Fruit fly (Drosophila melanogaster) whole organism, embryonic: ENCODE results near the gene Ire1.

Source experiments
- ATbp ChIP-seq: fragments of 200-800 bp; sonication (Bioruptor generic); optimal IDR thresholded peaks from 2 replicates; lab custom pipeline; 2017; ENCODE audit warnings: missing biosample characterization, mild to moderate bottlenecking, missing genetic modification characterization, missing genetic modification reagents
- Aef1 ChIP-seq: fragments of 200-800 bp; sonication (Bioruptor generic); IDR thresholded peaks from 3 replicates; pipeline ENCODE4 v1.3.6; 2022; ENCODE audit warnings: missing biosample characterization, missing genetic modification characterization
- B-H2 ChIP-seq: fragments of 200-800 bp; sonication (Bioruptor generic); optimal IDR thresholded peaks from 2 replicates; lab custom pipeline; 2018; ENCODE audit warnings: missing biosample characterization, mild to moderate bottlenecking, missing genetic modification characterization
- CG10274 ChIP-seq: fragments of 200-800 bp; sonication (Bioruptor generic); optimal IDR thresholded peaks from 3 replicates; lab custom pipeline; 2017; ENCODE audit warnings: missing biosample characterization, mild to moderate bottlenecking, missing genetic modification characterization
- CG10321 ChIP-seq: fragments of 200-800 bp; sonication (Bioruptor generic); IDR thresholded peaks from 2 replicates; pipeline ENCODE4 v1.3.6; 2022; ENCODE audit warnings: missing biosample characterization, missing genetic modification characterization
- CG10462 ChIP-seq: fragments of 200-800 bp; sonication (Bioruptor generic); optimal IDR thresholded peaks from 2 replicates; lab custom pipeline; 2016; ENCODE audit warnings: missing biosample characterization, missing genetic modification characterization
- CG11695 ChIP-seq: fragments of 200-800 bp; sonication (Bioruptor generic); IDR thresholded peaks from 3 replicates; pipeline ENCODE4 v1.3.6; 2022; ENCODE audit warnings: missing biosample characterization, missing genetic modification characterization
- CG15269 ChIP-seq: fragments of 200-800 bp; sonication (Bioruptor generic); optimal IDR thresholded peaks from 2 replicates; lab custom pipeline; 2018; ENCODE audit warnings: missing biosample characterization, mild to moderate bottlenecking, missing genetic modification characterization, moderate library complexity
- CG1602 ChIP-seq: fragments of 200-800 bp; sonication (Bioruptor generic); optimal IDR thresholded peaks from 3 replicates; lab custom pipeline; 2016; ENCODE audit warnings: missing biosample characterization, missing genetic modification characterization
- CG17328 ChIP-seq: fragments of 200-800 bp; sonication (Bioruptor generic); IDR thresholded peaks from 2 replicates; pipeline ENCODE4 v1.3.6; 2022; ENCODE audit warnings: missing biosample characterization, missing genetic modification characterization
- CG2199 ChIP-seq: fragments of 200-800 bp; sonication (Bioruptor generic); IDR thresholded peaks from 3 replicates; pipeline ENCODE4 v1.3.6; 2022; ENCODE audit warnings: missing biosample characterization, missing genetic modification characterization
- CG31365 ChIP-seq: fragments of 200-800 bp; sonication (Bioruptor generic); optimal IDR thresholded peaks from 2 replicates; lab custom pipeline; 2018; ENCODE audit warnings: missing biosample characterization, mild to moderate bottlenecking, missing genetic modification characterization
- CG31441 ChIP-seq: fragments of 200-800 bp; sonication (Bioruptor generic); IDR thresholded peaks from 2 replicates; pipeline ENCODE4 v1.3.6; 2022; ENCODE audit warnings: missing biosample characterization, missing genetic modification characterization
- CG33213 ChIP-seq: fragments of 200-800 bp; sonication (Bioruptor generic); optimal IDR thresholded peaks from 3 replicates; lab custom pipeline; 2016; ENCODE audit warnings: missing biosample characterization, missing genetic modification characterization
- CG3407 ChIP-seq: fragments of 200-800 bp; sonication (Bioruptor generic); optimal IDR thresholded peaks from 2 replicates; lab custom pipeline; 2018; ENCODE audit warnings: missing biosample characterization, mild to moderate bottlenecking, missing genetic modification characterization
- CG3847 ChIP-seq: fragments of 200-800 bp; sonication (Bioruptor generic); IDR thresholded peaks from 2 replicates; pipeline ENCODE4 v1.3.6; 2022; ENCODE audit warnings: missing biosample characterization, missing genetic modification characterization
- CG4328 ChIP-seq: fragments of 200-800 bp; sonication (Bioruptor generic); optimal IDR thresholded peaks from 3 replicates; lab custom pipeline; 2017; ENCODE audit warnings: missing biosample characterization, missing genetic modification reagents, missing genetic modification characterization
- CG4820 ChIP-seq: fragments of 200-800 bp; sonication (Bioruptor generic); optimal IDR thresholded peaks from 3 replicates; lab custom pipeline; 2016; ENCODE audit warnings: missing biosample characterization, missing genetic modification characterization
- CG5245 ChIP-seq: fragments of 200-800 bp; sonication (Bioruptor generic); optimal IDR thresholded peaks from 3 replicates; lab custom pipeline; 2016; ENCODE audit warnings: missing biosample characterization, missing genetic modification characterization
- CG6175 ChIP-seq: fragments of 200-800 bp; sonication (Bioruptor generic); IDR thresholded peaks from 3 replicates; pipeline ENCODE4 v1.3.6; 2022; ENCODE audit warnings: missing biosample characterization, missing genetic modification characterization
- CG6654 ChIP-seq: fragments of 200-800 bp; sonication (Bioruptor generic); optimal IDR thresholded peaks from 2 replicates; lab custom pipeline; 2017; ENCODE audit warnings: missing biosample characterization, mild to moderate bottlenecking, missing genetic modification characterization
- CG9817 ChIP-seq: fragments of 200-800 bp; sonication (Bioruptor generic); optimal IDR thresholded peaks from 2 replicates; lab custom pipeline; 2018; ENCODE audit warnings: missing biosample characterization, mild to moderate bottlenecking, missing genetic modification characterization, moderate library complexity
- Camta ChIP-seq: fragments of 200-800 bp; sonication (Bioruptor generic); optimal IDR thresholded peaks from 2 replicates; lab custom pipeline; 2016; ENCODE audit warnings: missing biosample characterization, missing genetic modification characterization
- HLH3B ChIP-seq: fragments of 200-800 bp; sonication (Bioruptor generic); IDR thresholded peaks from 2 replicates; pipeline ENCODE4 v1.3.6; 2022; ENCODE audit warnings: missing biosample characterization, missing genetic modification characterization
- Hmr ChIP-seq: fragments of 200-800 bp; sonication (Bioruptor generic); optimal IDR thresholded peaks from 3 replicates; lab custom pipeline; 2017; ENCODE audit warnings: mild to moderate bottlenecking, missing biosample characterization, missing genetic modification reagents, missing genetic modification characterization
- Mes4 ChIP-seq: fragments of 200-800 bp; sonication (Bioruptor generic); optimal IDR thresholded peaks from 2 replicates; lab custom pipeline; 2016; ENCODE audit warnings: missing biosample characterization, missing genetic modification characterization
- NfI ChIP-seq: fragments of 200-800 bp; sonication (Bioruptor generic); optimal IDR thresholded peaks from 3 replicates; lab custom pipeline; 2018; ENCODE audit warnings: missing biosample characterization, mild to moderate bottlenecking, missing genetic modification characterization, moderate library complexity
- Rfx ChIP-seq: fragments of 200-800 bp; sonication (Bioruptor generic); IDR thresholded peaks from 2 replicates; pipeline ENCODE4 v1.3.6; 2022; ENCODE audit warnings: missing biosample characterization, missing genetic modification characterization
- Xbp1 ChIP-seq: fragments of 200-800 bp; sonication (Bioruptor generic); optimal IDR thresholded peaks from 3 replicates; lab custom pipeline; 2016; ENCODE audit warnings: missing biosample characterization, mild to moderate bottlenecking, missing genetic modification characterization
- dmrt99B ChIP-seq: fragments of 200-800 bp; sonication (Bioruptor generic); optimal IDR thresholded peaks from 2 replicates; lab custom pipeline; 2018; ENCODE audit warnings: missing biosample characterization, mild to moderate bottlenecking, missing genetic modification characterization, moderate library complexity
- dpn ChIP-seq, 2 experiments: fragments of 200-800 bp; sonication (Bioruptor generic); optimal IDR thresholded peaks; 3 replicates each; lab custom pipeline; 2016; ENCODE audit warnings: missing biosample characterization in 2 of 2, missing genetic modification characterization in 2 of 2
- exex ChIP-seq: fragments of 200-800 bp; sonication (Bioruptor generic); optimal IDR thresholded peaks from 4 replicates; lab custom pipeline; 2018; ENCODE audit warnings: missing biosample characterization, mild to moderate bottlenecking, missing genetic modification characterization, moderate library complexity
- her ChIP-seq: fragments of 200-800 bp; sonication (Bioruptor generic); optimal IDR thresholded peaks from 2 replicates; lab custom pipeline; 2016; ENCODE audit warnings: missing biosample characterization, missing genetic modification characterization
- jing ChIP-seq: fragments of 200-800 bp; sonication (Bioruptor generic); optimal IDR thresholded peaks from 2 replicates; lab custom pipeline; 2018; ENCODE audit warnings: missing biosample characterization, mild to moderate bottlenecking, missing genetic modification characterization
- lilli ChIP-seq: fragments of 200-800 bp; sonication (Bioruptor generic); optimal IDR thresholded peaks from 3 replicates; lab custom pipeline; 2016; ENCODE audit warnings: missing biosample characterization, missing genetic modification characterization
- lmd ChIP-seq: fragments of 200-800 bp; sonication (Bioruptor generic); IDR thresholded peaks from 2 replicates; pipeline ENCODE4 v1.3.6; 2022; ENCODE audit warnings: missing biosample characterization, missing genetic modification characterization
- nau ChIP-seq: fragments of 200-800 bp; sonication (Bioruptor generic); optimal IDR thresholded peaks from 3 replicates; lab custom pipeline; 2017; ENCODE audit warnings: missing biosample characterization, mild to moderate bottlenecking, missing genetic modification characterization, missing genetic modification reagents
- nerfin-2 ChIP-seq: fragments of 200-800 bp; sonication (Bioruptor generic); IDR thresholded peaks from 2 replicates; pipeline ENCODE4 v1.3.6; 2022; ENCODE audit warnings: missing biosample characterization, missing genetic modification characterization; ENCODE audit not compliant: partially characterized antibody
- onecut ChIP-seq: fragments of 200-800 bp; sonication (Bioruptor generic); IDR thresholded peaks from 2 replicates; pipeline ENCODE4 v1.3.6; 2022; ENCODE audit warnings: missing biosample characterization, missing genetic modification characterization
- pan ChIP-seq, 4 experiments: fragments of >200 bp in 3 of 4; fragments of 200-800 bp in 1 of 4; sonication (Bioruptor generic) in 1 of 4; optimal IDR thresholded peaks in 3 of 4; IDR thresholded peaks in 1 of 4; 2 replicates each; pipeline versions ENCODE4 v1.3.6 to Lab custom; 2017 to 2022; ENCODE audit warnings: missing biosample characterization in 2 of 4, missing genetic modification characterization in 2 of 4, mixed read lengths in 1 of 4
- pb ChIP-seq: fragments of 200-800 bp; sonication (Bioruptor generic); optimal IDR thresholded peaks from 3 replicates; lab custom pipeline; 2016; ENCODE audit warnings: missing biosample characterization, missing genetic modification characterization
- seq ChIP-seq: fragments of 200-800 bp; sonication (Bioruptor generic); IDR thresholded peaks from 2 replicates; pipeline ENCODE4 v1.3.6; 2022; ENCODE audit warnings: missing biosample characterization, missing genetic modification characterization
- slou ChIP-seq: fragments of 200-800 bp; sonication (Bioruptor generic); optimal IDR thresholded peaks from 3 replicates; lab custom pipeline; 2016; ENCODE audit warnings: missing biosample characterization, missing genetic modification characterization
- sna ChIP-seq: fragments of 200-800 bp; sonication (Bioruptor generic); IDR thresholded peaks from 2 replicates; pipeline ENCODE4 v1.3.6; 2022; ENCODE audit warnings: missing biosample characterization, missing genetic modification characterization; ENCODE audit not compliant: partially characterized antibody
- stc ChIP-seq: fragments of 200-800 bp; sonication (Bioruptor generic); IDR thresholded peaks from 2 replicates; pipeline ENCODE4 v1.3.6; 2022; ENCODE audit warnings: missing biosample characterization, missing genetic modification characterization
- sug ChIP-seq: fragments of 200-800 bp; optimal IDR thresholded peaks from 2 replicates; lab custom pipeline; 2019; ENCODE audit warnings: missing biosample characterization, mild to moderate bottlenecking, missing genetic modification characterization, moderate library complexity
- vnd ChIP-seq: fragments of 200-800 bp; sonication (Bioruptor generic); IDR thresholded peaks from 3 replicates; pipeline ENCODE4 v1.3.6; 2022; ENCODE audit warnings: missing biosample characterization, missing genetic modification characterization; ENCODE audit not compliant: partially characterized antibody
- wek ChIP-seq: fragments of 200-800 bp; sonication (Bioruptor generic); optimal IDR thresholded peaks from 3 replicates; lab custom pipeline; 2018; ENCODE audit warnings: missing biosample characterization, mild to moderate bottlenecking, missing genetic modification characterization, moderate library complexity
- zen2 ChIP-seq: fragments of 200-800 bp; sonication (Bioruptor generic); IDR thresholded peaks from 3 replicates; pipeline ENCODE4 v1.3.6; 2022; ENCODE audit warnings: missing biosample characterization, missing genetic modification characterization; ENCODE audit not compliant: partially characterized antibody
- zfh2 ChIP-seq: fragments of 200-800 bp; sonication (Bioruptor generic); optimal IDR thresholded peaks from 2 replicates; lab custom pipeline; 2016; ENCODE audit warnings: missing biosample characterization, missing genetic modification characterization

The Ire1 gene

dm6 chr3R:19880431-19880939, 19.4 kb upstream of the Ire1 start (continued):
- TF ChIP-seq lmd (GFP tag; lab: Robert Waterston, UW) = 0 out of 2 replicates have a peak, but pooled peaks have one; percentile 15
- peak; percentile 43 for TF ChIP-seq B-H2 (GFP tag; lab: Kevin White, UChicago)
- no peak for TF ChIP-seq nau (GFP tag; lab: Kevin White, UChicago)
- no peak for TF ChIP-seq CG17328
- no peak for TF ChIP-seq jing
- TF ChIP-seq pb (GFP tag; lab: Kevin White, UChicago) = no peak
- peak; percentile 74 for TF ChIP-seq dmrt99B
- peak; percentile 72 for TF ChIP-seq NfI (GFP tag; lab: Kevin White, UChicago)
- no peak for TF ChIP-seq CG5245 (GFP tag; lab: Kevin White, UChicago)
- TF ChIP-seq ATbp (GFP tag; lab: Kevin White, UChicago) = peak; percentile 54
- no peak for TF ChIP-seq sna
- peak; percentile 75 for TF ChIP-seq CG15269
- TF ChIP-seq vnd (GFP tag; lab: Robert Waterston, UW) = no peak
- TF ChIP-seq CG2199 (GFP tag; lab: Robert Waterston, UW) = 0 out of 3 replicates have a peak, but pooled peaks have one; percentile 52
- peak; percentile 13 for TF ChIP-seq CG6654 (GFP tag; lab: Kevin White, UChicago)
- no peak for TF ChIP-seq HLH3B (GFP tag; lab: Robert Waterston, UW)
- peak; percentile 58 for TF ChIP-seq Rfx (GFP tag; lab: Robert Waterston, UW)
- TF ChIP-seq CG3407 = peak; percentile 17
- no peak for TF ChIP-seq slou (GFP tag; lab: Kevin White, UChicago)
- no peak for TF ChIP-seq stc (GFP tag; lab: Robert Waterston, UW)
- TF ChIP-seq wek (GFP tag; lab: Kevin White, UChicago) = peak; percentile 0
- no peak for TF ChIP-seq CG31365 (tag; lab: Kevin White, UChicago)
- peak; percentile 66 for TF ChIP-seq lilli (GFP tag; lab: Kevin White, UChicago)
- peak; percentile 13 for TF ChIP-seq CG1602
- no peak for TF ChIP-seq CG6175 (GFP tag; lab: Robert Waterston, UW)
- TF ChIP-seq seq = peak; percentile 55; the same call in 1 of the 2 replicates
- peak; percentile 3 for TF ChIP-seq CG10462 (GFP tag; lab: Kevin White, UChicago)
- no peak for TF ChIP-seq zen2 (GFP tag; lab: Robert Waterston, UW)
- TF ChIP-seq dpn (GFP tag; optimal IDR thresholded peaks at IDR 0.05; lab: Kevin White, UChicago) = peak; percentile 32 to 38
- TF ChIP-seq pan (optimal IDR thresholded peaks at IDR 0.05; lab: Kevin White, UChicago) = no peak
- TF ChIP-seq pan (GFP tag; optimal IDR thresholded peaks at IDR 0.05 in 1 of 2, IDR thresholded peaks at IDR 0.05 in 1 of 2) = peak in 1 of 2 experiments; percentile 44
- TF ChIP-seq CG3847 (GFP tag; lab: Robert Waterston, UW) = peak; percentile 55
- TF ChIP-seq CG4820 = peak; percentile 37
- peak; percentile 77 for TF ChIP-seq sug (tag; lab: Kevin White, UChicago)
- peak; percentile 60 for TF ChIP-seq CG31441 (GFP tag; lab: Robert Waterston, UW)
- TF ChIP-seq Xbp1 (GFP tag; lab: Kevin White, UChicago) = peak; percentile 44
- TF ChIP-seq CG9817 = peak; percentile 47
- TF ChIP-seq exex = peak; percentile 44
- no peak for TF ChIP-seq CG33213
- TF ChIP-seq CG11695 (GFP tag; lab: Robert Waterston, UW) = peak; percentile 52; the same call in 1 of the 3 replicates
- no peak for TF ChIP-seq CG10321 (GFP tag; lab: Robert Waterston, UW)
- TF ChIP-seq onecut (GFP tag; lab: Robert Waterston, UW) = no peak; the same call in 1 of the 2 replicates
- no peak for TF ChIP-seq CG10274 (GFP tag; lab: Kevin White, UChicago)
- peak; percentile 8 for TF ChIP-seq her (GFP tag; lab: Kevin White, UChicago)
- TF ChIP-seq Hmr (GFP tag; lab: Kevin White, UChicago) = peak; percentile 61
- peak; percentile 37 for TF ChIP-seq Camta
- TF ChIP-seq Aef1 (GFP tag; lab: Robert Waterston, UW) = peak; percentile 63; the same call in 2 of the 3 replicates
- no peak for TF ChIP-seq Mes4 (GFP tag; lab: Kevin White, UChicago)
- TF ChIP-seq CG4328 (GFP tag; lab: Kevin White, UChicago) = peak; percentile 74
- TF ChIP-seq zfh2 (GFP tag; lab: Kevin White, UChicago) = no peak
- no peak for TF ChIP-seq nerfin-2 (GFP tag; lab: Robert Waterston, UW)
